Fruit fly (Drosophila melanogaster) whole organism, wandering third instar larva: ENCODE measurements around the gene Prdm13.

Experiments used
- Dfd ChIP-seq: fragments of >200 bp; optimal IDR thresholded peaks from 2 replicates; lab custom pipeline; 2017; ENCODE audit warnings: missing biosample characterization, missing genetic modification characterization
- HLH106 ChIP-seq: fragments of 200-800 bp; optimal IDR thresholded peaks from 3 replicates; lab custom pipeline; 2019; ENCODE audit warnings: missing biosample characterization, mild to moderate bottlenecking, missing genetic modification characterization, moderate library complexity
- Vsx2 ChIP-seq: fragments of 200-300, 225-300 bp; sonication (Bioruptor generic); optimal IDR thresholded peaks from 2 replicates; lab custom pipeline; 2018; ENCODE audit warnings: missing biosample characterization, missing genetic modification characterization; ENCODE audit not compliant: partially characterized antibody
- br ChIP-seq: fragments of 200-800 bp; sonication (Bioruptor generic); optimal IDR thresholded peaks from 2 replicates; lab custom pipeline; 2016; ENCODE audit warnings: missing biosample characterization, missing genetic modification characterization
- brk ChIP-seq: fragments of 200-800 bp; sonication (Bioruptor generic); optimal IDR thresholded peaks from 2 replicates; lab custom pipeline; 2016; ENCODE audit warnings: missing biosample characterization, mild to moderate bottlenecking, missing genetic modification characterization
- psq ChIP-seq: fragments of 200-800 bp; sonication (Bioruptor generic); optimal IDR thresholded peaks from 3 replicates; lab custom pipeline; 2017; ENCODE audit warnings: missing biosample characterization, mild to moderate bottlenecking, missing genetic modification characterization, moderate library complexity
- sv ChIP-seq: fragments of 200-800 bp; sonication (Bioruptor generic); optimal IDR thresholded peaks from 3 replicates; lab custom pipeline; 2016; ENCODE audit warnings: missing biosample characterization, missing genetic modification characterization
- usp ChIP-seq: fragments of >200 bp; optimal IDR thresholded peaks from 2 replicates; lab custom pipeline; 2017; ENCODE audit warnings: missing biosample characterization, missing genetic modification characterization

DNA sequence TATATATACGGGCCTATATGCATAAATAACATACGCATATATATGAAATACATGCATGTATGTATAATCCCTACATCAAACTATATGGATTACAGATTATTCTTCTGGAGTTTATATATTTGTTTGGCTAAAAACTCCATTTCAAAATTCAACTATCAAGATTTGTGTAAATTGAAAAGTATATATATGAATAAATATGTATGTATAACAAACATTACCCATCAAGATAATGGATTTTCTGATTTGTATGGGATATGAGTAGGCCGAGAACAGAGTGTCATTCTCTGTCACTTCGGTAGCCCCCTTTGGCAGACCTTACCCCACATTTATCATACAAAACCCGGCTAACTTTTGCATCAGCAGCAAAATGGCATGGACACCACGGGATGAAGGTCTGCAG, 37.2 kb downstream of the Prdm13 start, which contains the start of gene CG8219:
- TF ChIP-seq Vsx2 (no peak), usp (GFP tag; lab: Kevin White, UChicago) (no peak), HLH106 (tag; lab: Kevin White, UChicago) (no peak), psq (GFP tag; lab: Kevin White, UChicago) (no peak), Dfd (GFP tag; lab: Kevin White, UChicago) (no peak), sv (GFP tag; lab: Kevin White, UChicago) (no peak), br (GFP tag; lab: Kevin White, UChicago) (no peak), brk (GFP tag; lab: Kevin White, UChicago) (no peak)
